Worm (Caenorhabditis elegans) whole organism, L2 larva: ENCODE data around the gene apc-10.

Source experiments
- alr-1 ChIP-seq: fragments of 150-350 bp; optimal IDR thresholded peaks from 2 replicates; lab custom pipeline; 2014; ENCODE audit warnings: missing biosample characterization, missing genetic modification characterization
- ama-1 ChIP-seq: fragments of 150-350 bp; optimal IDR thresholded peaks from 2 replicates; lab custom pipeline; 2018; ENCODE audit warnings: inconsistent platforms
- nhr-10 ChIP-seq: sonication (generic microtip); optimal IDR thresholded peaks from 2 replicates; lab custom pipeline; 2017; ENCODE audit warnings: missing biosample characterization, missing genetic modification characterization
- nhr-23 ChIP-seq: fragments of 150-350 bp; optimal IDR thresholded peaks from 2 replicates; lab custom pipeline; 2014; ENCODE audit warnings: missing biosample characterization, missing genetic modification reagents, missing genetic modification characterization
- nhr-25 ChIP-seq: fragments of 150-350 bp; sonication (generic microtip); optimal IDR thresholded peaks from 3 replicates; lab custom pipeline; 2014; ENCODE audit warnings: missing biosample characterization, missing genetic modification characterization
- skn-1 ChIP-seq: sonication (generic microtip); optimal IDR thresholded peaks from 2 replicates; lab custom pipeline; 2017; ENCODE audit warnings: missing biosample characterization, missing genetic modification characterization
- snpc-4 ChIP-seq: fragments of 150-350 bp; optimal IDR thresholded peaks from 2 replicates; lab custom pipeline; 2014; ENCODE audit warnings: missing biosample characterization, missing genetic modification characterization
- unc-39 ChIP-seq: fragments of 150-350 bp; optimal IDR thresholded peaks from 2 replicates; lab custom pipeline; 2014; ENCODE audit warnings: missing biosample characterization, missing genetic modification characterization
- unc-55 ChIP-seq: fragments of 150-350 bp; sonication (generic microtip); optimal IDR thresholded peaks from 3 replicates; lab custom pipeline; 2014; ENCODE audit warnings: missing biosample characterization, missing genetic modification reagents, missing genetic modification characterization

- no peak for TF ChIP-seq unc-55 (GFP tag; lab: Kevin White, UChicago)
- no peak for TF ChIP-seq nhr-25 (tag; lab: Kevin White, UChicago)
- no peak for TF ChIP-seq skn-1 (tag; lab: Kevin White, UChicago)
- TF ChIP-seq unc-39 (tag; lab: Kevin White, UChicago), result no peak
- TF ChIP-seq ama-1, result no peak
- TF ChIP-seq nhr-23 (tag; lab: Kevin White, UChicago), result no peak
- TF ChIP-seq snpc-4 (tag; lab: Kevin White, UChicago), result no peak
- TF ChIP-seq nhr-10 (tag; lab: Kevin White, UChicago), result no peak
- no peak for TF ChIP-seq alr-1 (tag; lab: Kevin White, UChicago)
These were observed 15.2 kb upstream of the apc-10 start, which contains the start of gene pap-1 for ce11 chrV:10441135-10442024.
